Fruit fly (Drosophila melanogaster) whole organism, embryonic: ENCODE results near the gene prtp.

ENCODE experiments used
- Bgb ChIP-seq: fragments of 200-800 bp; sonication (Bioruptor generic); IDR thresholded peaks from 2 replicates; pipeline ENCODE4 v1.3.6; 2022; ENCODE audit warnings: missing biosample characterization, missing genetic modification characterization; ENCODE audit not compliant: partially characterized antibody
- CG10565 ChIP-seq: fragments of 200-800 bp; sonication (Bioruptor generic); optimal IDR thresholded peaks from 3 replicates; lab custom pipeline; 2016; ENCODE audit warnings: missing biosample characterization, mild to moderate bottlenecking, missing genetic modification characterization
- CG12071 ChIP-seq: fragments of 200-800 bp; sonication (Bioruptor generic); optimal IDR thresholded peaks from 3 replicates; lab custom pipeline; 2018; ENCODE audit warnings: missing biosample characterization, mild to moderate bottlenecking, missing genetic modification characterization
- CG12391 ChIP-seq: fragments of 200-800 bp; sonication (Bioruptor generic); optimal IDR thresholded peaks from 3 replicates; lab custom pipeline; 2018; ENCODE audit warnings: missing biosample characterization, mild to moderate bottlenecking, missing genetic modification characterization, moderate library complexity
- CG12769 ChIP-seq: fragments of 200-800 bp; sonication (Bioruptor generic); optimal IDR thresholded peaks from 2 replicates; lab custom pipeline; 2019; ENCODE audit warnings: missing biosample characterization, mild to moderate bottlenecking, missing genetic modification characterization, moderate library complexity
- CG14667 ChIP-seq: fragments of 200-800 bp; sonication (Bioruptor generic); IDR thresholded peaks from 2 replicates; pipeline ENCODE4 v1.3.6; 2022; ENCODE audit warnings: missing biosample characterization, missing genetic modification characterization
- CG1647 ChIP-seq: fragments of 200-800 bp; sonication (Bioruptor generic); optimal IDR thresholded peaks from 3 replicates; lab custom pipeline; 2016; ENCODE audit warnings: missing biosample characterization, missing genetic modification characterization
- CG16863 ChIP-seq: fragments of 200-800 bp; sonication (Bioruptor generic); optimal IDR thresholded peaks from 3 replicates; lab custom pipeline; 2016; ENCODE audit warnings: missing biosample characterization, missing genetic modification characterization
- CG17186 ChIP-seq: fragments of 200-800 bp; sonication (Bioruptor generic); optimal IDR thresholded peaks from 3 replicates; lab custom pipeline; 2017; ENCODE audit warnings: missing biosample characterization, missing genetic modification reagents, missing genetic modification characterization
- CG32532 ChIP-seq: fragments of 200-800 bp; sonication (Bioruptor generic); IDR thresholded peaks from 2 replicates; pipeline ENCODE4 v1.3.6; 2022; ENCODE audit warnings: missing biosample characterization, missing genetic modification characterization
- CG34224 ChIP-seq: fragments of 200-800 bp; sonication (Bioruptor generic); IDR thresholded peaks from 3 replicates; pipeline ENCODE4 v1.3.6; 2022; ENCODE audit warnings: missing biosample characterization, missing genetic modification characterization; ENCODE audit not compliant: partially characterized antibody
- CG34422 ChIP-seq: fragments of 200-800 bp; sonication (Bioruptor generic); IDR thresholded peaks from 3 replicates; pipeline ENCODE4 v1.3.6; 2022; ENCODE audit warnings: missing biosample characterization, missing genetic modification characterization
- CG3847 ChIP-seq: fragments of 200-800 bp; sonication (Bioruptor generic); IDR thresholded peaks from 2 replicates; pipeline ENCODE4 v1.3.6; 2022; ENCODE audit warnings: missing biosample characterization, missing genetic modification characterization
- CG3995 ChIP-seq: fragments of 200-800 bp; sonication (Bioruptor generic); optimal IDR thresholded peaks from 3 replicates; lab custom pipeline; 2016; ENCODE audit warnings: missing biosample characterization, missing genetic modification characterization
- CG4328 ChIP-seq: fragments of 200-800 bp; sonication (Bioruptor generic); optimal IDR thresholded peaks from 3 replicates; lab custom pipeline; 2017; ENCODE audit warnings: missing biosample characterization, missing genetic modification reagents, missing genetic modification characterization
- CG4404 ChIP-seq: fragments of 200-800 bp; sonication (Bioruptor generic); IDR thresholded peaks from 2 replicates; pipeline ENCODE4 v1.3.6; 2022; ENCODE audit warnings: missing biosample characterization, missing genetic modification characterization
- CG5180 ChIP-seq: fragments of 200-800 bp; sonication (Bioruptor generic); optimal IDR thresholded peaks from 3 replicates; lab custom pipeline; 2017; ENCODE audit warnings: missing biosample characterization, missing genetic modification characterization, mild to moderate bottlenecking, moderate library complexity, missing genetic modification reagents
- CG7928 ChIP-seq: fragments of 200-800 bp; sonication (Bioruptor generic); optimal IDR thresholded peaks from 2 replicates; lab custom pipeline; 2017; ENCODE audit warnings: missing biosample characterization, mild to moderate bottlenecking, missing genetic modification characterization
- CG8089 ChIP-seq: fragments of 200-800 bp; sonication (Bioruptor generic); optimal IDR thresholded peaks from 3 replicates; lab custom pipeline; 2016; ENCODE audit warnings: missing biosample characterization, missing genetic modification characterization
- CG9932 ChIP-seq: fragments of 200-800 bp; sonication (Bioruptor generic); IDR thresholded peaks from 2 replicates; pipeline ENCODE4 v1.3.6; 2022; ENCODE audit warnings: missing biosample characterization, missing genetic modification characterization
- Camta ChIP-seq: fragments of 200-800 bp; sonication (Bioruptor generic); optimal IDR thresholded peaks from 2 replicates; lab custom pipeline; 2016; ENCODE audit warnings: missing biosample characterization, missing genetic modification characterization
- CkIIα-i1 ChIP-seq: fragments of 200-800 bp; sonication (Bioruptor generic); IDR thresholded peaks from 2 replicates; pipeline ENCODE4 v1.3.6; 2022; ENCODE audit warnings: missing biosample characterization, missing genetic modification characterization
- CoRest ChIP-seq: fragments of 200-800 bp; sonication (Bioruptor generic); optimal IDR thresholded peaks from 3 replicates; lab custom pipeline; 2018; ENCODE audit warnings: missing biosample characterization, mild to moderate bottlenecking, missing genetic modification characterization, moderate library complexity
- D19B ChIP-seq: fragments of 200-800 bp; sonication (Bioruptor generic); optimal IDR thresholded peaks from 2 replicates; lab custom pipeline; 2017; ENCODE audit warnings: missing biosample characterization, mild to moderate bottlenecking, missing genetic modification characterization
- Doc3 ChIP-seq: fragments of 200-800 bp; sonication (Bioruptor generic); IDR thresholded peaks from 3 replicates; pipeline ENCODE4 v1.3.6; 2022; ENCODE audit warnings: missing biosample characterization, missing genetic modification characterization; ENCODE audit not compliant: partially characterized antibody
- Gug ChIP-seq: fragments of 200-800 bp; sonication (Bioruptor generic); IDR thresholded peaks from 4 replicates; pipeline ENCODE4 v1.3.6; 2022; ENCODE audit warnings: missing biosample characterization, missing genetic modification characterization
- HLH54F ChIP-seq: fragments of 200-800 bp; sonication (Bioruptor generic); optimal IDR thresholded peaks from 3 replicates; lab custom pipeline; 2016; ENCODE audit warnings: missing biosample characterization, missing genetic modification characterization
- Jarid2 ChIP-seq: fragments of 200-800 bp; sonication (Bioruptor generic); optimal IDR thresholded peaks from 3 replicates; lab custom pipeline; 2017; ENCODE audit warnings: mild to moderate bottlenecking, missing biosample characterization, missing genetic modification reagents, missing genetic modification characterization
- Lim3 ChIP-seq: fragments of 200-800 bp; sonication (Bioruptor generic); IDR thresholded peaks from 2 replicates; pipeline ENCODE4 v1.3.6; 2022; ENCODE audit warnings: missing biosample characterization, missing genetic modification characterization
- NFAT ChIP-seq: fragments of 200-800 bp; sonication (Bioruptor generic); IDR thresholded peaks from 2 replicates; pipeline ENCODE4 v1.3.6; 2022; ENCODE audit warnings: missing biosample characterization, missing genetic modification characterization
- Sox102F ChIP-seq: fragments of 200-800 bp; sonication (Bioruptor generic); optimal IDR thresholded peaks from 2 replicates; lab custom pipeline; 2018; ENCODE audit warnings: missing biosample characterization, mild to moderate bottlenecking, missing genetic modification characterization, moderate library complexity
- ac ChIP-seq: fragments of 200-800 bp; sonication (Bioruptor generic); optimal IDR thresholded peaks from 3 replicates; lab custom pipeline; 2017; ENCODE audit warnings: missing biosample characterization, mild to moderate bottlenecking, missing genetic modification characterization
- ato ChIP-seq: fragments of 200-800 bp; sonication (Bioruptor generic); IDR thresholded peaks from 2 replicates; pipeline ENCODE4 v1.3.6; 2022; ENCODE audit warnings: missing biosample characterization, missing genetic modification characterization; ENCODE audit not compliant: partially characterized antibody
- chif ChIP-seq, 2 experiments: fragments of 200-800 bp; sonication (Bioruptor generic); optimal IDR thresholded peaks; 3 replicates each; lab custom pipeline; 2016; ENCODE audit warnings: missing biosample characterization in 2 of 2, missing genetic modification characterization in 2 of 2
- ci ChIP-seq: fragments of 200-800 bp; sonication (Bioruptor generic); IDR thresholded peaks from 3 replicates; pipeline ENCODE4 v1.3.6; 2022; ENCODE audit warnings: missing biosample characterization, missing genetic modification characterization
- dati ChIP-seq: fragments of 200-800 bp; sonication (Bioruptor generic); IDR thresholded peaks from 2 replicates; pipeline ENCODE4 v1.3.6; 2022; ENCODE audit warnings: missing biosample characterization, missing genetic modification characterization
- esg ChIP-seq: fragments of 200-800 bp; sonication (Bioruptor generic); conservative IDR thresholded peaks from 2 replicates; pipeline ENCODE4 v1.3.6; 2022; ENCODE audit warnings: missing biosample characterization, missing genetic modification characterization
- fru ChIP-seq: fragments of >200 bp; optimal IDR thresholded peaks from 2 replicates; lab custom pipeline; 2017
- ind ChIP-seq: fragments of 200-800 bp; sonication (Bioruptor generic); optimal IDR thresholded peaks from 3 replicates; lab custom pipeline; 2016; ENCODE audit warnings: missing biosample characterization, missing genetic modification characterization
- inv ChIP-seq: fragments of 200-800 bp; sonication (Bioruptor generic); IDR thresholded peaks from 2 replicates; pipeline ENCODE4 v1.3.6; 2022; ENCODE audit warnings: missing biosample characterization, missing genetic modification characterization; ENCODE audit not compliant: partially characterized antibody
- kay ChIP-seq: fragments of 200-800 bp; sonication (Bioruptor generic); optimal IDR thresholded peaks from 2 replicates; lab custom pipeline; 2016; ENCODE audit warnings: missing biosample characterization, missing genetic modification characterization
- kni ChIP-seq: fragments of 200-800 bp; sonication (Bioruptor generic); optimal IDR thresholded peaks from 3 replicates; lab custom pipeline; 2017; ENCODE audit warnings: mild to moderate bottlenecking, missing biosample characterization, missing genetic modification reagents, missing genetic modification characterization
- schlank ChIP-seq: fragments of 200-800 bp; sonication (Bioruptor generic); optimal IDR thresholded peaks from 2 replicates; lab custom pipeline; 2018; ENCODE audit warnings: missing biosample characterization, mild to moderate bottlenecking, missing genetic modification characterization
- sim ChIP-seq: fragments of 200-800 bp; sonication (Bioruptor generic); IDR thresholded peaks from 2 replicates; pipeline ENCODE4 v1.3.6; 2022; ENCODE audit warnings: missing biosample characterization, missing genetic modification characterization
- tio ChIP-seq: fragments of 200-800 bp; sonication (Bioruptor generic); optimal IDR thresholded peaks from 2 replicates; lab custom pipeline; 2017; ENCODE audit warnings: missing biosample characterization, missing genetic modification characterization, inconsistent platforms
- toy ChIP-seq: fragments of 200-800 bp; sonication (Bioruptor generic); IDR thresholded peaks from 2 replicates; pipeline ENCODE4 v1.3.6; 2022; ENCODE audit warnings: missing biosample characterization, missing genetic modification characterization
- tup ChIP-seq: fragments of 200-800 bp; sonication (Bioruptor generic); optimal IDR thresholded peaks from 2 replicates; lab custom pipeline; 2016; ENCODE audit warnings: missing biosample characterization, mild to moderate bottlenecking, missing genetic modification characterization, moderate library complexity
- zfh2 ChIP-seq: fragments of 200-800 bp; sonication (Bioruptor generic); optimal IDR thresholded peaks from 2 replicates; lab custom pipeline; 2016; ENCODE audit warnings: missing biosample characterization, missing genetic modification characterization

prtp gene

dm6 chrX:11681558-11682551, 34.7 kb upstream of the prtp start (continued):
- TF ChIP-seq CG9932 (GFP tag; lab: Robert Waterston, UW): peak; percentile 75
- TF ChIP-seq CG12071 (GFP tag; lab: Kevin White, UChicago): peak; percentile 16
- no peak for TF ChIP-seq CG10565 (GFP tag; lab: Kevin White, UChicago)
- TF ChIP-seq CG8089 (GFP tag; lab: Kevin White, UChicago): peak; percentile 6
- TF ChIP-seq chif (GFP tag; optimal IDR thresholded peaks at IDR 0.05; lab: Kevin White, UChicago): peak; percentile 41 to 56
- peak; percentile 61 for TF ChIP-seq Sox102F (GFP tag; lab: Kevin White, UChicago)
- peak; percentile 49 for TF ChIP-seq CG3995 (GFP tag; lab: Kevin White, UChicago)
- no peak for TF ChIP-seq tup
- no peak for TF ChIP-seq CkIIα-i1 (GFP tag; lab: Robert Waterston, UW)
- TF ChIP-seq CG14667: no peak
- no peak for TF ChIP-seq CG4404 (GFP tag; lab: Robert Waterston, UW)
- peak; percentile 61 for TF ChIP-seq Camta
- TF ChIP-seq kni (GFP tag; lab: Kevin White, UChicago): peak; percentile 99
- TF ChIP-seq NFAT: peak; percentile 41; the same call in 1 of the 2 replicates
- peak; percentile 70 for TF ChIP-seq CG4328 (GFP tag; lab: Kevin White, UChicago)
- TF ChIP-seq dati (GFP tag; lab: Robert Waterston, UW): no peak
- TF ChIP-seq CG17186 (GFP tag; lab: Kevin White, UChicago): no peak
- peak; percentile 61 for TF ChIP-seq CG12769
- TF ChIP-seq inv: peak; percentile 53; the same call in 1 of the 2 replicates
- TF ChIP-seq tio: no peak
- TF ChIP-seq toy (GFP tag; lab: Robert Waterston, UW): no peak
- TF ChIP-seq Bgb: peak; percentile 20; the same call in 1 of the 2 replicates
- peak; percentile 79 for TF ChIP-seq zfh2 (GFP tag; lab: Kevin White, UChicago)
- no peak for TF ChIP-seq fru (lab: Kevin White, UChicago)
- no peak for TF ChIP-seq CG34422 (GFP tag; lab: Robert Waterston, UW)
- TF ChIP-seq CoRest (tag; lab: Kevin White, UChicago): peak; percentile 76
- peak; percentile 50; the same call in 2 of the 3 replicates for TF ChIP-seq CG34224 (GFP tag; lab: Robert Waterston, UW)
- peak; percentile 18; the same call in 1 of the 2 replicates for TF ChIP-seq CG32532
- TF ChIP-seq CG16863: peak; percentile 55
- TF ChIP-seq CG5180 (GFP tag; lab: Kevin White, UChicago): no peak
- TF ChIP-seq ac (GFP tag; lab: Kevin White, UChicago): no peak
- TF ChIP-seq D19B (GFP tag; lab: Kevin White, UChicago): peak; percentile 59
- TF ChIP-seq ind (GFP tag; lab: Kevin White, UChicago): peak; percentile 73
- TF ChIP-seq Doc3 (GFP tag; lab: Robert Waterston, UW): 0 out of 3 replicates have a peak, but pooled peaks have one; percentile 42
- peak; percentile 69 for TF ChIP-seq Jarid2 (GFP tag; lab: Kevin White, UChicago)
- TF ChIP-seq sim: no peak
- TF ChIP-seq schlank: no peak
- no peak for TF ChIP-seq Gug
- peak; percentile 62 for TF ChIP-seq CG3847
- TF ChIP-seq HLH54F (GFP tag; lab: Kevin White, UChicago): peak; percentile 70
- TF ChIP-seq kay (GFP tag; lab: Kevin White, UChicago): no peak
- peak; percentile 75 for TF ChIP-seq CG12391 (tag; lab: Kevin White, UChicago)
- no peak for TF ChIP-seq esg (GFP tag; lab: Robert Waterston, UW)
- TF ChIP-seq ato (GFP tag; lab: Robert Waterston, UW): no peak
- TF ChIP-seq CG7928: peak; percentile 32
- TF ChIP-seq Lim3 (GFP tag; lab: Robert Waterston, UW): no peak
- peak; percentile 72; the same call in 1 of the 3 replicates for TF ChIP-seq ci (GFP tag; lab: Robert Waterston, UW)
- peak; percentile 55 for TF ChIP-seq CG1647 (GFP tag; lab: Kevin White, UChicago)
